Fruit fly (Drosophila melanogaster) whole organism, embryonic: Measurements from ENCODE around the gene CG32192.

ENCODE experiments used
- Atf3 ChIP-seq: fragments of 200-800 bp; sonication (Bioruptor generic); optimal IDR thresholded peaks from 3 replicates; lab custom pipeline; 2016; ENCODE audit warnings: missing biosample characterization, missing genetic modification characterization
- B-H2 ChIP-seq: fragments of 200-800 bp; sonication (Bioruptor generic); optimal IDR thresholded peaks from 2 replicates; lab custom pipeline; 2018; ENCODE audit warnings: missing biosample characterization, mild to moderate bottlenecking, missing genetic modification characterization
- CG10543 ChIP-seq: fragments of 200-800 bp; sonication (Bioruptor generic); optimal IDR thresholded peaks from 3 replicates; lab custom pipeline; 2017; ENCODE audit warnings: missing biosample characterization, mild to moderate bottlenecking, missing genetic modification characterization, moderate library complexity
- CG13287 ChIP-seq: fragments of 200-800 bp; sonication (Bioruptor generic); IDR thresholded peaks from 2 replicates; pipeline ENCODE4 v1.3.6; 2022; ENCODE audit warnings: missing biosample characterization, missing genetic modification characterization; ENCODE audit not compliant: partially characterized antibody
- CG13424 ChIP-seq: fragments of 200-800 bp; sonication (Bioruptor generic); optimal IDR thresholded peaks from 2 replicates; lab custom pipeline; 2019; ENCODE audit warnings: missing biosample characterization, mild to moderate bottlenecking, missing genetic modification characterization, moderate library complexity
- CG14014 ChIP-seq: fragments of 200-800 bp; sonication (Bioruptor generic); IDR thresholded peaks from 2 replicates; pipeline ENCODE4 v1.3.6; 2022; ENCODE audit warnings: missing biosample characterization, missing genetic modification characterization
- CG2875 ChIP-seq: fragments of 200-800 bp; sonication (Bioruptor generic); optimal IDR thresholded peaks from 2 replicates; lab custom pipeline; 2017; ENCODE audit warnings: missing biosample characterization, mild to moderate bottlenecking, missing genetic modification characterization, missing genetic modification reagents
- CG2889 ChIP-seq: fragments of 200-800 bp; sonication (Bioruptor generic); IDR thresholded peaks from 3 replicates; pipeline ENCODE4 v1.3.6; 2022; ENCODE audit warnings: missing biosample characterization, missing genetic modification characterization
- CG30403 ChIP-seq: fragments of 200-800 bp; sonication (Bioruptor generic); optimal IDR thresholded peaks from 3 replicates; lab custom pipeline; 2016; ENCODE audit warnings: missing biosample characterization, missing genetic modification characterization
- CG3838 ChIP-seq: fragments of 200-800 bp; sonication (Bioruptor generic); optimal IDR thresholded peaks from 3 replicates; lab custom pipeline; 2016; ENCODE audit warnings: missing biosample characterization, missing genetic modification characterization
- CG6654 ChIP-seq: fragments of 200-800 bp; sonication (Bioruptor generic); optimal IDR thresholded peaks from 2 replicates; lab custom pipeline; 2017; ENCODE audit warnings: missing biosample characterization, mild to moderate bottlenecking, missing genetic modification characterization
- CG7786 ChIP-seq: fragments of 200-800 bp; sonication (Bioruptor generic); optimal IDR thresholded peaks from 2 replicates; lab custom pipeline; 2016; ENCODE audit warnings: missing biosample characterization, missing genetic modification characterization
- CG7963 ChIP-seq: fragments of 200-800 bp; sonication (Bioruptor generic); IDR thresholded peaks from 3 replicates; pipeline ENCODE4 v1.3.6; 2022; ENCODE audit warnings: missing biosample characterization, missing genetic modification characterization; ENCODE audit not compliant: partially characterized antibody
- CG8388 ChIP-seq: fragments of 200-800 bp; sonication (Bioruptor generic); optimal IDR thresholded peaks from 2 replicates; lab custom pipeline; 2019; ENCODE audit warnings: missing biosample characterization, mild to moderate bottlenecking, missing genetic modification characterization, moderate library complexity
- CG8944 ChIP-seq: fragments of 200-800 bp; sonication (Bioruptor generic); optimal IDR thresholded peaks from 3 replicates; lab custom pipeline; 2016; ENCODE audit warnings: missing biosample characterization, missing genetic modification characterization
- D19B ChIP-seq: fragments of 200-800 bp; sonication (Bioruptor generic); optimal IDR thresholded peaks from 2 replicates; lab custom pipeline; 2017; ENCODE audit warnings: missing biosample characterization, mild to moderate bottlenecking, missing genetic modification characterization
- Dfd ChIP-seq, 2 experiments: fragments of >200 bp; optimal IDR thresholded peaks; 2 replicates each; lab custom pipeline; 2017; ENCODE audit warnings: missing biosample characterization in 2 of 2, missing genetic modification characterization in 2 of 2
- Fer1 ChIP-seq: fragments of 200-800 bp; sonication (Bioruptor generic); optimal IDR thresholded peaks from 2 replicates; lab custom pipeline; 2017; ENCODE audit warnings: missing biosample characterization, mild to moderate bottlenecking, missing genetic modification characterization
- Fer3 ChIP-seq: fragments of 200-800 bp; sonication (Bioruptor generic); optimal IDR thresholded peaks from 2 replicates; lab custom pipeline; 2018; ENCODE audit warnings: missing biosample characterization, mild to moderate bottlenecking, missing genetic modification characterization, moderate library complexity
- GATAe ChIP-seq: fragments of 200-800 bp; sonication (Bioruptor generic); conservative IDR thresholded peaks from 2 replicates; pipeline ENCODE4 v1.3.6; 2022; ENCODE audit warnings: missing biosample characterization, missing genetic modification characterization
- HLH54F ChIP-seq: fragments of 200-800 bp; sonication (Bioruptor generic); optimal IDR thresholded peaks from 3 replicates; lab custom pipeline; 2016; ENCODE audit warnings: missing biosample characterization, missing genetic modification characterization
- MESR4 ChIP-seq: fragments of 200-800 bp; sonication (Bioruptor generic); optimal IDR thresholded peaks from 2 replicates; lab custom pipeline; 2018; ENCODE audit warnings: missing biosample characterization, mild to moderate bottlenecking, missing genetic modification characterization, moderate library complexity
- Neu2 ChIP-seq: fragments of 200-800 bp; sonication (Bioruptor generic); optimal IDR thresholded peaks from 3 replicates; lab custom pipeline; 2016; ENCODE audit warnings: missing biosample characterization, missing genetic modification characterization, borderline replicate concordance
- NfI ChIP-seq: fragments of 200-800 bp; sonication (Bioruptor generic); optimal IDR thresholded peaks from 3 replicates; lab custom pipeline; 2018; ENCODE audit warnings: missing biosample characterization, mild to moderate bottlenecking, missing genetic modification characterization, moderate library complexity
- Scr ChIP-seq: fragments of 200-800 bp; sonication (Bioruptor generic); IDR thresholded peaks from 2 replicates; pipeline ENCODE4 v1.3.6; 2022; ENCODE audit warnings: missing biosample characterization, missing genetic modification characterization; ENCODE audit not compliant: partially characterized antibody
- Usf ChIP-seq: fragments of 200-800 bp; sonication (Bioruptor generic); optimal IDR thresholded peaks from 2 replicates; lab custom pipeline; 2017; ENCODE audit warnings: missing genotype, missing biosample characterization, missing genetic modification characterization
- ab ChIP-seq: fragments of 200-800 bp; sonication (Bioruptor generic); optimal IDR thresholded peaks from 2 replicates; lab custom pipeline; 2016; ENCODE audit warnings: missing biosample characterization, missing genetic modification characterization
- ap ChIP-seq: fragments of 200-800 bp; sonication (Bioruptor generic); IDR thresholded peaks from 2 replicates; pipeline ENCODE4 v1.3.6; 2022; ENCODE audit warnings: missing biosample characterization, missing genetic modification characterization
- br ChIP-seq: fragments of >200 bp; optimal IDR thresholded peaks from 2 replicates; lab custom pipeline; 2017
- da ChIP-seq: fragments of 200-800 bp; sonication (Bioruptor generic); optimal IDR thresholded peaks from 2 replicates; lab custom pipeline; 2016; ENCODE audit warnings: missing biosample characterization, missing genetic modification characterization
- dysf ChIP-seq: fragments of 200-800 bp; sonication (Bioruptor generic); IDR thresholded peaks from 3 replicates; pipeline ENCODE4 v1.3.6; 2022; ENCODE audit warnings: missing biosample characterization, missing genetic modification characterization
- fu2 ChIP-seq: fragments of 200-800 bp; sonication (Bioruptor generic); optimal IDR thresholded peaks from 2 replicates; lab custom pipeline; 2016; ENCODE audit warnings: missing biosample characterization, missing genetic modification characterization
- gce ChIP-seq: fragments of 200-800 bp; sonication (Bioruptor generic); IDR thresholded peaks from 3 replicates; pipeline ENCODE4 v1.3.6; 2022; ENCODE audit warnings: missing biosample characterization, missing genetic modification characterization
- grau ChIP-seq: fragments of 200-800 bp; optimal IDR thresholded peaks from 3 replicates; lab custom pipeline; 2019; ENCODE audit warnings: missing biosample characterization, mild to moderate bottlenecking, missing genetic modification characterization, moderate library complexity
- gro ChIP-seq: fragments of 200-800 bp; sonication (Bioruptor generic); optimal IDR thresholded peaks from 2 replicates; lab custom pipeline; 2016; ENCODE audit warnings: missing biosample characterization, missing genetic modification characterization
- gsb ChIP-seq: fragments of 200-800 bp; sonication (Bioruptor generic); IDR thresholded peaks from 2 replicates; pipeline ENCODE4 v1.3.6; 2022; ENCODE audit warnings: missing biosample characterization, missing genetic modification characterization
- gsb-n ChIP-seq: fragments of 200-800 bp; sonication (Bioruptor generic); optimal IDR thresholded peaks from 3 replicates; lab custom pipeline; 2018; ENCODE audit warnings: missing biosample characterization, mild to moderate bottlenecking, missing genetic modification characterization
- gt ChIP-seq: fragments of 200-800 bp; sonication (Bioruptor generic); IDR thresholded peaks from 2 replicates; pipeline ENCODE4 v1.3.6; 2022; ENCODE audit warnings: missing biosample characterization, missing genetic modification characterization
- hkb ChIP-seq, 2 experiments: fragments of 200-800 bp in 1 of 2; fragments of >200 bp in 1 of 2; sonication (Bioruptor generic) in 1 of 2; IDR thresholded peaks in 1 of 2; optimal IDR thresholded peaks in 1 of 2; 2 replicates each; pipeline versions ENCODE4 v1.3.6 to Lab custom; 2017 to 2022; ENCODE audit warnings: missing biosample characterization in 1 of 2, missing genetic modification characterization in 1 of 2
- hth ChIP-seq: fragments of >200 bp; optimal IDR thresholded peaks from 2 replicates; lab custom pipeline; 2017; ENCODE audit warnings: inconsistent platforms
- kah ChIP-seq: fragments of 200-800 bp; sonication (Bioruptor generic); optimal IDR thresholded peaks from 2 replicates; lab custom pipeline; 2018; ENCODE audit warnings: missing biosample characterization, mild to moderate bottlenecking, missing genetic modification characterization
- klu ChIP-seq: fragments of 200-800 bp; sonication (Bioruptor generic); IDR thresholded peaks from 2 replicates; pipeline ENCODE4 v1.3.6; 2022; ENCODE audit warnings: missing biosample characterization, missing genetic modification characterization
- kni ChIP-seq: fragments of 200-800 bp; sonication (Bioruptor generic); optimal IDR thresholded peaks from 3 replicates; lab custom pipeline; 2017; ENCODE audit warnings: mild to moderate bottlenecking, missing biosample characterization, missing genetic modification reagents, missing genetic modification characterization
- lbe ChIP-seq: fragments of 200-800 bp; sonication (Bioruptor generic); optimal IDR thresholded peaks from 2 replicates; lab custom pipeline; 2016; ENCODE audit warnings: missing biosample characterization, mild to moderate bottlenecking, missing genetic modification characterization
- pb ChIP-seq: fragments of 200-800 bp; sonication (Bioruptor generic); optimal IDR thresholded peaks from 3 replicates; lab custom pipeline; 2016; ENCODE audit warnings: missing biosample characterization, missing genetic modification characterization
- row ChIP-seq: fragments of 200-800 bp; sonication (Bioruptor generic); IDR thresholded peaks from 3 replicates; pipeline ENCODE4 v1.3.6; 2022; ENCODE audit warnings: missing biosample characterization, missing genetic modification characterization
- tio ChIP-seq: fragments of 200-800 bp; sonication (Bioruptor generic); optimal IDR thresholded peaks from 2 replicates; lab custom pipeline; 2017; ENCODE audit warnings: missing biosample characterization, missing genetic modification characterization, inconsistent platforms
- trem ChIP-seq: fragments of 200-800 bp; optimal IDR thresholded peaks from 3 replicates; lab custom pipeline; 2019; ENCODE audit warnings: missing biosample characterization, mild to moderate bottlenecking, missing genetic modification characterization, moderate library complexity
- unc-4 ChIP-seq: fragments of 200-800 bp; sonication (Bioruptor generic); IDR thresholded peaks from 2 replicates; pipeline ENCODE4 v1.3.6; 2022; ENCODE audit warnings: missing biosample characterization, missing genetic modification characterization; ENCODE audit not compliant: partially characterized antibody
- vfl ChIP-seq: fragments of 200-800 bp; sonication (Bioruptor generic); optimal IDR thresholded peaks from 2 replicates; lab custom pipeline; 2016; ENCODE audit warnings: missing biosample characterization, missing genetic modification characterization

Gene CG32192

DNA sequence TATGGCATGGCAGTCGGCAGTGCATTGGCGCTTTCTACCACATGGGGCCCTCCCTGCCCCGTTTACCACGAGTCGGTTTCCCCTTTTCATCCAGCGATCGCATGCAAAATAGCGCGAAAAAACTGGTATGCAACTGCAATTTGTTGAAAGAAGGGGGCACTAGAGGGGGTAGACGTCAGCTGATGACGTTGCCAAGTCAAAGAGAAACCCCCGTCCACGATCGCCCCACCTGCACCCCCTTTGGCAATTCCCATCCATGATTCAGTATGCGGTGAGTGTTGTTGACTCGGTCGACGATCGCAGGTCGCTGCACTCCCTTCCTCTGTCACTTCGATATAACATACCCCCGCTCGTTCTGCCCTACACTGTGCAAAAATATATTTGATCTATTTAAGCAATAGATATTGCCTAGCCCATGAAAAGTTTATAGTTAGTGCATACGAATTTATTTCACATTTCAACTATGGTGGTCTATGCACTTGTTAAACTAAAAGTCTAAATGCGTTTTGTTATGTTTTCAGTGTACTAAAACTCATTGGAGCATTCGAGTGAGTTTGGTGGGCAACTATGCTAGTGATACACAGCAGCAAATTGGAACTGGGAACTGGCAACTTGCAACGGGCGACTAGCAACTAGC, 31.3 kb upstream of the CG32192 start (continued):
- TF ChIP-seq CG8388 (GFP tag; lab: Kevin White, UChicago) = peak; percentile 85
- no peak for TF ChIP-seq GATAe (GFP tag; lab: Robert Waterston, UW)
- TF ChIP-seq CG3838 (GFP tag; lab: Kevin White, UChicago) = peak; percentile 31
- TF ChIP-seq hth (lab: Kevin White, UChicago) = no peak
- TF ChIP-seq Atf3 (GFP tag; lab: Kevin White, UChicago) = peak; percentile 70
- peak; percentile 61 for TF ChIP-seq CG6654
- TF ChIP-seq Fer1 = no peak
- TF ChIP-seq gsb (GFP tag; lab: Robert Waterston, UW) = no peak
- TF ChIP-seq ab = no peak
- peak; percentile 4 for TF ChIP-seq kni (GFP tag; lab: Kevin White, UChicago)
- no peak for TF ChIP-seq Dfd (GFP tag; optimal IDR thresholded peaks at IDR 0.05; lab: Kevin White, UChicago)
- TF ChIP-seq Fer3 (tag; lab: Kevin White, UChicago) = peak; percentile 37
- TF ChIP-seq CG2875 (GFP tag; lab: Kevin White, UChicago) = peak; percentile 79
- peak; percentile 66 for TF ChIP-seq row (GFP tag; lab: Robert Waterston, UW)
- TF ChIP-seq dysf = peak; percentile 49; the same call in 1 of the 3 replicates
- TF ChIP-seq CG2889 (GFP tag; lab: Robert Waterston, UW) = 0 out of 3 replicates have a peak, but pooled peaks have one; percentile 22
- no peak for TF ChIP-seq CG7963 (GFP tag; lab: Robert Waterston, UW)
- TF ChIP-seq Neu2 (GFP tag; lab: Kevin White, UChicago) = no peak
- peak; percentile 89 for TF ChIP-seq gsb-n (tag; lab: Kevin White, UChicago)
- peak; percentile 77 for TF ChIP-seq CG8944 (GFP tag; lab: Kevin White, UChicago)
- peak; percentile 26 for TF ChIP-seq kah (GFP tag; lab: Kevin White, UChicago)
- peak; percentile 27; the same call in 1 of the 2 replicates for TF ChIP-seq ap (GFP tag; lab: Robert Waterston, UW)
- TF ChIP-seq gro = no peak
- no peak for TF ChIP-seq hkb (optimal IDR thresholded peaks at IDR 0.05; lab: Kevin White, UChicago)
- TF ChIP-seq hkb (GFP tag; IDR thresholded peaks at IDR 0.05; lab: Robert Waterston, UW) = peak; percentile 60; the same call in 1 of the 2 replicates
- TF ChIP-seq CG10543 (GFP tag; lab: Kevin White, UChicago) = no peak
- peak; percentile 22 for TF ChIP-seq MESR4 (GFP tag; lab: Kevin White, UChicago)
- peak; percentile 76 for TF ChIP-seq lbe (GFP tag; lab: Kevin White, UChicago)
- peak; percentile 72 for TF ChIP-seq CG7786 (GFP tag; lab: Kevin White, UChicago)
- no peak for TF ChIP-seq vfl (GFP tag; lab: Kevin White, UChicago)
- no peak for TF ChIP-seq CG14014
- TF ChIP-seq gt = peak; percentile 55; the same call in 1 of the 2 replicates
- TF ChIP-seq Usf (GFP tag; lab: Kevin White, UChicago) = peak; percentile 52
- peak; percentile 51 for TF ChIP-seq pb
- peak; percentile 49 for TF ChIP-seq NfI (GFP tag; lab: Kevin White, UChicago)
- TF ChIP-seq CG30403 (GFP tag; lab: Kevin White, UChicago) = peak; percentile 76
- no peak for TF ChIP-seq fu2
- peak; percentile 84 for TF ChIP-seq trem (tag; lab: Kevin White, UChicago)
- TF ChIP-seq br (lab: Kevin White, UChicago) = no peak
- no peak for TF ChIP-seq unc-4 (GFP tag; lab: Robert Waterston, UW)
- TF ChIP-seq B-H2 (GFP tag; lab: Kevin White, UChicago) = no peak
- TF ChIP-seq D19B (GFP tag; lab: Kevin White, UChicago) = no peak
- TF ChIP-seq HLH54F = peak; percentile 43
- TF ChIP-seq CG13287 (GFP tag; lab: Robert Waterston, UW) = no peak
- TF ChIP-seq tio (GFP tag; lab: Kevin White, UChicago) = peak; percentile 78
- TF ChIP-seq Scr (GFP tag; lab: Robert Waterston, UW) = no peak
- TF ChIP-seq klu (GFP tag; lab: Robert Waterston, UW) = no peak
- no peak; the same call in 2 of the 3 replicates for TF ChIP-seq gce (GFP tag; lab: Robert Waterston, UW)
- peak; percentile 61 for TF ChIP-seq CG13424 (tag; lab: Kevin White, UChicago)
- peak; percentile 70 for TF ChIP-seq grau (tag; lab: Kevin White, UChicago)
- no peak for TF ChIP-seq da (GFP tag; lab: Kevin White, UChicago)
